Fruit fly (Drosophila melanogaster) whole organism, embryonic: Measurements from ENCODE around the gene CG14277.

Experiments used
- BEAF-32 ChIP-seq: fragments of 200-800 bp; sonication (Bioruptor generic); optimal IDR thresholded peaks from 3 replicates; lab custom pipeline; 2017; ENCODE audit warnings: missing biosample characterization, missing genetic modification characterization, mild to moderate bottlenecking, moderate library complexity, missing genetic modification reagents
- CG10147 ChIP-seq: fragments of 200-800 bp; sonication (Bioruptor generic); optimal IDR thresholded peaks from 2 replicates; lab custom pipeline; 2019; ENCODE audit warnings: missing biosample characterization, mild to moderate bottlenecking, missing genetic modification characterization, moderate library complexity
- CG11398 ChIP-seq: fragments of 200-800 bp; sonication (Bioruptor generic); optimal IDR thresholded peaks from 2 replicates; lab custom pipeline; 2016; ENCODE audit warnings: missing biosample characterization, missing genetic modification characterization
- CG11504 ChIP-seq: fragments of 200-800 bp; sonication (Bioruptor generic); optimal IDR thresholded peaks from 3 replicates; lab custom pipeline; 2019; ENCODE audit warnings: missing biosample characterization, mild to moderate bottlenecking, missing genetic modification characterization, moderate library complexity
- CG12071 ChIP-seq: fragments of 200-800 bp; sonication (Bioruptor generic); optimal IDR thresholded peaks from 3 replicates; lab custom pipeline; 2018; ENCODE audit warnings: missing biosample characterization, mild to moderate bottlenecking, missing genetic modification characterization
- CG12744 ChIP-seq: fragments of 200-800 bp; sonication (Bioruptor generic); optimal IDR thresholded peaks from 2 replicates; lab custom pipeline; 2016; ENCODE audit warnings: missing biosample characterization, missing genetic modification characterization
- CG13424 ChIP-seq: fragments of 200-800 bp; sonication (Bioruptor generic); optimal IDR thresholded peaks from 2 replicates; lab custom pipeline; 2019; ENCODE audit warnings: missing biosample characterization, mild to moderate bottlenecking, missing genetic modification characterization, moderate library complexity
- CG14050 ChIP-seq: fragments of 200-800 bp; sonication (Bioruptor generic); IDR thresholded peaks from 3 replicates; pipeline ENCODE4 v1.3.6; 2022; ENCODE audit warnings: missing biosample characterization, missing genetic modification characterization
- CG15696 ChIP-seq: fragments of 200-800 bp; sonication (Bioruptor generic); optimal IDR thresholded peaks from 2 replicates; lab custom pipeline; 2019; ENCODE audit warnings: missing biosample characterization, mild to moderate bottlenecking, missing genetic modification characterization, moderate library complexity
- CG17385 ChIP-seq: fragments of 200-800 bp; sonication (Bioruptor generic); optimal IDR thresholded peaks from 3 replicates; lab custom pipeline; 2018; ENCODE audit warnings: missing biosample characterization, mild to moderate bottlenecking, missing genetic modification characterization
- CG3163 ChIP-seq: fragments of 200-800 bp; sonication (Bioruptor generic); optimal IDR thresholded peaks from 3 replicates; lab custom pipeline; 2016; ENCODE audit warnings: missing biosample characterization, missing genetic modification characterization
- CG34224 ChIP-seq: fragments of 200-800 bp; sonication (Bioruptor generic); IDR thresholded peaks from 3 replicates; pipeline ENCODE4 v1.3.6; 2022; ENCODE audit warnings: missing biosample characterization, missing genetic modification characterization; ENCODE audit not compliant: partially characterized antibody
- CG34376 ChIP-seq: fragments of 200-800 bp; sonication (Bioruptor generic); optimal IDR thresholded peaks from 2 replicates; lab custom pipeline; 2018; ENCODE audit warnings: missing biosample characterization, mild to moderate bottlenecking, missing genetic modification characterization
- CG4707 ChIP-seq: fragments of 200-800 bp; sonication (Bioruptor generic); optimal IDR thresholded peaks from 2 replicates; lab custom pipeline; 2018; ENCODE audit warnings: missing biosample characterization, mild to moderate bottlenecking, missing genetic modification characterization, moderate library complexity
- CG6272 ChIP-seq: fragments of 200-800 bp; sonication (Bioruptor generic); IDR thresholded peaks from 2 replicates; pipeline ENCODE4 v1.3.6; 2022; ENCODE audit warnings: missing biosample characterization, missing genetic modification characterization
- CG7271 ChIP-seq: fragments of 200-800 bp; sonication (Bioruptor generic); optimal IDR thresholded peaks from 2 replicates; lab custom pipeline; 2018; ENCODE audit warnings: missing biosample characterization, mild to moderate bottlenecking, missing genetic modification characterization, moderate library complexity
- CG8089 ChIP-seq: fragments of 200-800 bp; sonication (Bioruptor generic); optimal IDR thresholded peaks from 3 replicates; lab custom pipeline; 2016; ENCODE audit warnings: missing biosample characterization, missing genetic modification characterization
- CG8388 ChIP-seq: fragments of 200-800 bp; sonication (Bioruptor generic); optimal IDR thresholded peaks from 2 replicates; lab custom pipeline; 2019; ENCODE audit warnings: missing biosample characterization, mild to moderate bottlenecking, missing genetic modification characterization, moderate library complexity
- CG8944 ChIP-seq: fragments of 200-800 bp; sonication (Bioruptor generic); optimal IDR thresholded peaks from 3 replicates; lab custom pipeline; 2016; ENCODE audit warnings: missing biosample characterization, missing genetic modification characterization
- CTCF ChIP-seq: fragments of 200-800 bp; sonication (Bioruptor generic); optimal IDR thresholded peaks from 2 replicates; lab custom pipeline; 2017; ENCODE audit warnings: missing biosample characterization, mild to moderate bottlenecking, missing genetic modification characterization, moderate library complexity
- Dad ChIP-seq: fragments of 200-800 bp; sonication (Bioruptor generic); optimal IDR thresholded peaks from 3 replicates; lab custom pipeline; 2016; ENCODE audit warnings: missing biosample characterization, missing genetic modification characterization
- Dfd ChIP-seq, 2 experiments: fragments of >200 bp; optimal IDR thresholded peaks; 2 replicates each; lab custom pipeline; 2017; ENCODE audit warnings: missing biosample characterization in 2 of 2, missing genetic modification characterization in 2 of 2
- Dll ChIP-seq: fragments of 200-800 bp; sonication (Bioruptor generic); IDR thresholded peaks from 4 replicates; pipeline ENCODE4 v1.3.6; 2022; ENCODE audit warnings: missing biosample characterization, missing genetic modification characterization; ENCODE audit not compliant: partially characterized antibody
- Dref ChIP-seq: fragments of 200-800 bp; sonication (Bioruptor generic); IDR thresholded peaks from 2 replicates; pipeline ENCODE4 v1.3.6; 2022; ENCODE audit warnings: missing biosample characterization, missing genetic modification characterization
- H15 ChIP-seq: fragments of 200-800 bp; sonication (Bioruptor generic); IDR thresholded peaks from 3 replicates; pipeline ENCODE4 v1.3.6; 2022; ENCODE audit warnings: missing biosample characterization, missing genetic modification characterization
- HLH4C ChIP-seq: fragments of 200-800 bp; sonication (Bioruptor generic); IDR thresholded peaks from 3 replicates; pipeline ENCODE4 v1.3.6; 2022; ENCODE audit warnings: missing biosample characterization, missing genetic modification characterization; ENCODE audit not compliant: partially characterized antibody
- HLH54F ChIP-seq: fragments of 200-800 bp; sonication (Bioruptor generic); optimal IDR thresholded peaks from 3 replicates; lab custom pipeline; 2016; ENCODE audit warnings: missing biosample characterization, missing genetic modification characterization
- HmgZ ChIP-seq: fragments of 200-800 bp; sonication (Bioruptor generic); optimal IDR thresholded peaks from 2 replicates; lab custom pipeline; 2018; ENCODE audit warnings: missing biosample characterization, mild to moderate bottlenecking, missing genetic modification characterization
- Kr ChIP-seq: fragments of 200-800 bp; sonication (Bioruptor generic); optimal IDR thresholded peaks from 2 replicates; lab custom pipeline; 2017; ENCODE audit warnings: missing biosample characterization, mild to moderate bottlenecking, missing genetic modification characterization
- MTF-1 ChIP-seq: fragments of 200-800 bp; sonication (Bioruptor generic); optimal IDR thresholded peaks from 2 replicates; lab custom pipeline; 2018; ENCODE audit warnings: missing biosample characterization, mild to moderate bottlenecking, missing genetic modification characterization, borderline replicate concordance
- Meics ChIP-seq: fragments of 200-800 bp; sonication (Bioruptor generic); optimal IDR thresholded peaks from 2 replicates; lab custom pipeline; 2017; ENCODE audit warnings: missing biosample characterization, mild to moderate bottlenecking, missing genetic modification characterization
- Mrtf ChIP-seq: fragments of 200-800 bp; sonication (Bioruptor generic); IDR thresholded peaks from 3 replicates; pipeline ENCODE4 v1.3.6; 2022; ENCODE audit warnings: missing biosample characterization, missing genetic modification characterization
- Nf-YB ChIP-seq: fragments of 200-800 bp; sonication (Bioruptor generic); optimal IDR thresholded peaks from 3 replicates; lab custom pipeline; 2019; ENCODE audit warnings: missing biosample characterization, mild to moderate bottlenecking, missing genetic modification characterization, moderate library complexity
- Six4 ChIP-seq: fragments of 200-800 bp; sonication (Bioruptor generic); optimal IDR thresholded peaks from 2 replicates; lab custom pipeline; 2016; ENCODE audit warnings: missing biosample characterization, missing genetic modification characterization
- abd-A ChIP-seq: fragments of 200-800 bp; sonication (Bioruptor generic); optimal IDR thresholded peaks from 3 replicates; lab custom pipeline; 2019; ENCODE audit warnings: missing biosample characterization, mild to moderate bottlenecking, missing genetic modification characterization, moderate library complexity
- al ChIP-seq: fragments of 200-800 bp; sonication (Bioruptor generic); IDR thresholded peaks from 2 replicates; pipeline ENCODE4 v1.3.6; 2022; ENCODE audit warnings: missing biosample characterization, missing genetic modification characterization
- ato ChIP-seq: fragments of 200-800 bp; sonication (Bioruptor generic); IDR thresholded peaks from 2 replicates; pipeline ENCODE4 v1.3.6; 2022; ENCODE audit warnings: missing biosample characterization, missing genetic modification characterization; ENCODE audit not compliant: partially characterized antibody
- esg ChIP-seq: fragments of 200-800 bp; sonication (Bioruptor generic); conservative IDR thresholded peaks from 2 replicates; pipeline ENCODE4 v1.3.6; 2022; ENCODE audit warnings: missing biosample characterization, missing genetic modification characterization
- exex ChIP-seq: fragments of 200-800 bp; sonication (Bioruptor generic); optimal IDR thresholded peaks from 4 replicates; lab custom pipeline; 2018; ENCODE audit warnings: missing biosample characterization, mild to moderate bottlenecking, missing genetic modification characterization, moderate library complexity
- gfzf ChIP-seq: fragments of 200-800 bp; sonication (Bioruptor generic); optimal IDR thresholded peaks from 2 replicates; lab custom pipeline; 2016; ENCODE audit warnings: missing biosample characterization, mild to moderate bottlenecking, missing genetic modification characterization, moderate library complexity
- gsb-n ChIP-seq: fragments of 200-800 bp; sonication (Bioruptor generic); optimal IDR thresholded peaks from 3 replicates; lab custom pipeline; 2018; ENCODE audit warnings: missing biosample characterization, mild to moderate bottlenecking, missing genetic modification characterization
- hbn ChIP-seq: fragments of 200-800 bp; sonication (Bioruptor generic); IDR thresholded peaks from 2 replicates; pipeline ENCODE4 v1.3.6; 2022; ENCODE audit warnings: missing biosample characterization, missing genetic modification characterization; ENCODE audit not compliant: partially characterized antibody
- lola ChIP-seq, 3 experiments: fragments of >200 bp in 2 of 3; fragments of 200-800 bp in 1 of 3; sonication (Bioruptor generic) in 1 of 3; optimal IDR thresholded peaks; 2 replicates each; lab custom pipeline; 2017 to 2019; ENCODE audit warnings: missing biosample characterization in 3 of 3, missing genetic modification characterization in 3 of 3, mild to moderate bottlenecking in 1 of 3, moderate library complexity in 1 of 3
- onecut ChIP-seq: fragments of 200-800 bp; sonication (Bioruptor generic); IDR thresholded peaks from 2 replicates; pipeline ENCODE4 v1.3.6; 2022; ENCODE audit warnings: missing biosample characterization, missing genetic modification characterization
- peb ChIP-seq: fragments of 200-800 bp; sonication (Bioruptor generic); IDR thresholded peaks from 2 replicates; pipeline ENCODE4 v1.3.6; 2022; ENCODE audit warnings: missing biosample characterization, missing genetic modification characterization
- pnt ChIP-seq: fragments of 200-800 bp; sonication (Bioruptor generic); optimal IDR thresholded peaks from 3 replicates; lab custom pipeline; 2016; ENCODE audit warnings: missing biosample characterization, missing genetic modification characterization
- tll ChIP-seq, 2 experiments: fragments of 200-800 bp in 1 of 2; fragments of >200 bp in 1 of 2; sonication (Bioruptor generic) in 1 of 2; optimal IDR thresholded peaks; 2 replicates each; lab custom pipeline; 2017 to 2019; ENCODE audit warnings: missing biosample characterization in 2 of 2, missing genetic modification characterization in 2 of 2, mild to moderate bottlenecking in 1 of 2, moderate library complexity in 1 of 2
- toy ChIP-seq: fragments of 200-800 bp; sonication (Bioruptor generic); IDR thresholded peaks from 2 replicates; pipeline ENCODE4 v1.3.6; 2022; ENCODE audit warnings: missing biosample characterization, missing genetic modification characterization
- tup ChIP-seq: fragments of 200-800 bp; sonication (Bioruptor generic); optimal IDR thresholded peaks from 2 replicates; lab custom pipeline; 2016; ENCODE audit warnings: missing biosample characterization, mild to moderate bottlenecking, missing genetic modification characterization, moderate library complexity
- tx ChIP-seq: fragments of 200-800 bp; sonication (Bioruptor generic); optimal IDR thresholded peaks from 2 replicates; lab custom pipeline; 2016; ENCODE audit warnings: missing biosample characterization, missing genetic modification characterization

CG14277 gene

DNA sequence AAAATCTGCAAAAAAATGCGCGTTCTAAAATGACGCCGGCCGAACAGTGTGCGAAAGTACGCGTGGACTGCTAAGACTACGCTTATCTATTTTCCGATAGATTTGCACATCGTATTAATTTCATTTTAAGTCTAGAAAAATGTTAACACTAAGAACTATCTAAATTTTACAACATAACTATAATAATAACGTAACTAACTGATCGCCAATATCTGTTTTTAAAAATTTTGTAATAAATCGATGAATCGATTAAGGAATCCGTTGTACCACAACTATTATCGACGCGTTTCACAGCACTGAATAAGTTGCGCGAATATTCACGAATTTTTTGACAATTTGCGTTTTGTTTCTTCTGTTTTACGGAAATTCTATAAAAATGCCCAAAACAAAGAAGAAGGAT is 31.2 kb upstream of the CG14277 start, which contains the start of gene Ssb-c31a (continued):
- TF ChIP-seq Mrtf (GFP tag; lab: Robert Waterston, UW) (no peak), CG6272 (GFP tag; lab: Robert Waterston, UW) (no peak), CG14050 (GFP tag; lab: Robert Waterston, UW) (no peak), tx (GFP tag; lab: Kevin White, UChicago) (peak; percentile 20), BEAF-32 (GFP tag; lab: Kevin White, UChicago) (peak; percentile 85), CG34224 (GFP tag; lab: Robert Waterston, UW) (peak; percentile 77), toy (GFP tag; lab: Robert Waterston, UW) (no peak), Dll (GFP tag; lab: Robert Waterston, UW) (peak; percentile 89), hbn (GFP tag; lab: Robert Waterston, UW) (peak; percentile 74), CG8089 (no peak), CG11398 (GFP tag; lab: Kevin White, UChicago) (no peak), tll (GFP tag; optimal IDR thresholded peaks at IDR 0.05; lab: Kevin White, UChicago) (peak in 1 of 2 experiments; percentile 21), onecut (GFP tag; lab: Robert Waterston, UW) (peak; percentile 88), exex (peak; percentile 35), HLH4C (peak; percentile 69), H15 (GFP tag; lab: Robert Waterston, UW) (no peak), Nf-YB (GFP tag; lab: Kevin White, UChicago) (no peak), pnt (GFP tag; lab: Kevin White, UChicago) (no peak), gfzf (GFP tag; lab: Kevin White, UChicago) (peak; percentile 9), CG3163 (GFP tag; lab: Kevin White, UChicago) (peak; percentile 22), CG8388 (peak; percentile 22), esg (no peak), HLH54F (GFP tag; lab: Kevin White, UChicago) (peak; percentile 53), Dad (GFP tag; lab: Kevin White, UChicago) (peak; percentile 57), MTF-1 (GFP tag; lab: Kevin White, UChicago) (no peak), CG13424 (tag; lab: Kevin White, UChicago) (peak; percentile 52), tup (GFP tag; lab: Kevin White, UChicago) (peak; percentile 28), CG8944 (no peak), CG10147 (GFP tag; lab: Kevin White, UChicago) (peak; percentile 61), Meics (GFP tag; lab: Kevin White, UChicago) (peak; percentile 30), CG17385 (GFP tag; lab: Kevin White, UChicago) (peak; percentile 66), Kr (GFP tag; lab: Kevin White, UChicago) (no peak), CG12744 (peak; percentile 35), abd-A (tag; lab: Kevin White, UChicago) (no peak), CG15696 (tag; lab: Kevin White, UChicago) (peak; percentile 27), Dfd (GFP tag; optimal IDR thresholded peaks at IDR 0.05; lab: Kevin White, UChicago) (no peak), peb (no peak), CG34376 (GFP tag; lab: Kevin White, UChicago) (peak; percentile 64), CTCF (GFP tag; lab: Kevin White, UChicago) (no peak), CG11504 (tag; lab: Kevin White, UChicago) (peak; percentile 54), al (GFP tag; lab: Robert Waterston, UW) (peak; percentile 42; the same call in 1 of the 2 replicates), CG12071 (GFP tag; lab: Kevin White, UChicago) (no peak), CG7271 (peak; percentile 11), Dref (GFP tag; lab: Robert Waterston, UW) (peak; percentile 62), CG4707 (GFP tag; lab: Kevin White, UChicago) (no peak), ato (GFP tag; lab: Robert Waterston, UW) (no peak), HmgZ (tag; lab: Kevin White, UChicago) (peak; percentile 78), Six4 (GFP tag; lab: Kevin White, UChicago) (peak; percentile 14), lola (GFP tag; optimal IDR thresholded peaks at IDR 0.05; lab: Kevin White, UChicago) (peak in 1 of 3 experiments; percentile 47), gsb-n (peak; percentile 23)
